Fruit fly (Drosophila melanogaster): Measurements from ENCODE around the gene AstA-R1.

Gene AstA-R1

DNA sequence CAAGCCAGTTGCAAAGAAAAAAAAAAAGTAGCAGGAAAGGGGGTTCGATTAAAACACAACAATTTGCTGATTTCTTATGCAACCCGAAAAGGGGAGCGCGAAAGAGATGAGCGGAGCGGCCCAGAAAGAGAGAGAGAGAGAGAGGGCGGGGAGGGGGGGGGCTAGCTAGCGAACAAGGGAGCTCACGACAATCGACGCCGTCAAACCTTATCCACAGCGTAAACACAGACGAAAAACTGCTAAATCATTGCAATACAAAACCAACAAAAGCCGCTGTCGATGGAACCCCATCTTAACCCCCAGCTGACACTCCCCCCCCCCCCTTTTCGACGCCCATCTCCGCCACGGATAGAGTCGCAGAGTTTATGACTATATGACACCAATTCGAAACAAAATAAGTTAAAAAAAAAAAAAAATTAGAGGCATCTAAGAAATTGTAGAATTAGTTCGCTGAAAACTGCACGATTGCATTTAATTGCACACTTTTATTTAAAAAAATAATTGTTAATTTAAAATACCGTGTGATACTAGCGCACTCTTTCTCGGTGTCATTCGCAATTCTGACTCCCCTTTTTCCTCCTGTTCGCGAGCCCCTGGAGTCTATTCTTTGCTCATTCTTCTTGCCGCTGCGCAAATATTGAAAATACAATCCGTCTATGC lies 19.0 kb upstream of the AstA-R1 start (continued):
- peak; percentile 1 for TF ChIP-seq CG6792 (GFP tag; optimal IDR thresholded peaks at IDR 0.05)
- peak; percentile 46 for TF ChIP-seq CG6276 (GFP tag; optimal IDR thresholded peaks at IDR 0.05)
- no peak for TF ChIP-seq Lpt (GFP tag; optimal IDR thresholded peaks at IDR 0.05)
- no peak for TF ChIP-seq dac (GFP tag; optimal IDR thresholded peaks at IDR 0.05)
- TF ChIP-seq CG8319 (GFP tag; optimal IDR thresholded peaks at IDR 0.05): no peak
- no peak for TF ChIP-seq lz (GFP tag; optimal IDR thresholded peaks at IDR 0.05)
- TF ChIP-seq Ets21C (GFP tag; optimal IDR thresholded peaks at IDR 0.05): no peak
- TF ChIP-seq Smox (GFP tag; optimal IDR thresholded peaks at IDR 0.05): no peak
- peak in 1 of 2 experiments; percentile 38 for TF ChIP-seq ss (GFP tag; optimal IDR thresholded peaks at IDR 0.05)
- no peak for TF ChIP-seq fkh (GFP tag; optimal IDR thresholded peaks at IDR 0.05)
- no peak for TF ChIP-seq CG4318 (GFP tag; optimal IDR thresholded peaks at IDR 0.05)
- TF ChIP-seq fd59A (GFP tag; optimal IDR thresholded peaks at IDR 0.05): peak; percentile 15
- peak; percentile 9 for TF ChIP-seq CG32006 (GFP tag; optimal IDR thresholded peaks at IDR 0.05)
- TF ChIP-seq svp (GFP tag): peak; percentile 41
- peak; percentile 33; the same call in 1 of the 2 replicates for TF ChIP-seq Gug (GFP tag; IDR thresholded peaks at IDR 0.05)

DNA sequence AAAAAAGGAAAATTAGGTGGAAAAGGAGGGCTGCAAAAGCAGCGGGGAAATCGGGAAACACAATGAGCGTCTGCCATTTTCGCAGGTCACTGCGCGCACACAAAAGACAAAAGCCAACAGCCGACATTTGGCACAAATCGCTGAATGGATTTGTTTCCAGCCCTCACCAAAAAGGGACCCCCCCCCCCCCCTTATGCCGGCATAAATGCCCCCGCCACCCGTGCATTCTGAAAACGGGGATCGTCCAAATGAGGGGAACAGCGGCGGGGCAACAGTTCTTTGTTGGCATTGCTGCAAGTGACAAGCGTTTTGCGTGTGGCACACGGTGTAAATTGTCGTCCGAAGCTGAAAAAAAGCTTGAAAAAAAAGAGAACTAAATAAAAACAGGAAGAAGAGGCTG lies 16.8 kb upstream of the AstA-R1 start, which contains the start of gene ppk8:
Gene ppk8, plus strand, starts transcription at position 301 of the 400 bp plus-strand sequence.
- no peak for TF ChIP-seq esn (GFP tag; optimal IDR thresholded peaks at IDR 0.05)
- TF ChIP-seq lz (GFP tag; optimal IDR thresholded peaks at IDR 0.05): no peak
- no peak for TF ChIP-seq CG11902 (GFP tag; optimal IDR thresholded peaks at IDR 0.05)
- TF ChIP-seq CG6854 (GFP tag; optimal IDR thresholded peaks at IDR 0.05): no peak
- no peak for TF ChIP-seq Met (GFP tag; optimal IDR thresholded peaks at IDR 0.05)
- TF ChIP-seq Lpt (GFP tag; optimal IDR thresholded peaks at IDR 0.05): no peak
- no peak for TF ChIP-seq eg (GFP tag; IDR thresholded peaks at IDR 0.05)
- TF ChIP-seq CG10669 (GFP tag; optimal IDR thresholded peaks at IDR 0.05): no peak
- TF ChIP-seq CG6808 (GFP tag; optimal IDR thresholded peaks at IDR 0.05): no peak
- TF ChIP-seq Sox14 (GFP tag; optimal IDR thresholded peaks at IDR 0.05): no peak
- TF ChIP-seq CG6276 (GFP tag; optimal IDR thresholded peaks at IDR 0.05): no peak
- no peak for TF ChIP-seq Eip78C (GFP tag)
- TF ChIP-seq spab (GFP tag; optimal IDR thresholded peaks at IDR 0.05): no peak
- TF ChIP-seq topi (GFP tag; optimal IDR thresholded peaks at IDR 0.05): no peak

DNA sequence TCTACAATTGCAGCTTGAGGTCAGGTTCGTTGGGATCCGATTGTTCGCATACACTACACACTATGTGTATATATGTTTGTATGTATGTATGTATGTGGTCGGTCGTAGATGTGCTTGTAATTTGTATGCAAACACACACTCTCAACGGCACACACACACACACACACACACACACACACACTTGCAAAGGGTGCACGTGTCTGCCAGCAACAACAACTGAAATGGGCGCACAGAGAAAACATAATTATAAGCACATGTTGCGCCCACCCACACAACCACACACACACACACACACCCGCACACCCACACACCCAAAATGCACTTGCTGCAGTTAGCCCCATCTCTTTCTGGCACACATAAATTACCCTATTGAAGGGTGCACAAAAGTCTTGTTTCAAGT lies 16.0 kb upstream of the AstA-R1 start:
- TF ChIP-seq Sox102F (GFP tag; optimal IDR thresholded peaks at IDR 0.05) (no peak), achi (GFP tag; optimal IDR thresholded peaks at IDR 0.05) (no peak), dsx (GFP tag; optimal IDR thresholded peaks at IDR 0.05; ENCODE audit: poor library complexity, severe bottlenecking) (no peak), CG7368 (GFP tag; optimal IDR thresholded peaks at IDR 0.05) (no peak), CG6854 (GFP tag; optimal IDR thresholded peaks at IDR 0.05) (no peak), CG8319 (GFP tag; optimal IDR thresholded peaks at IDR 0.05) (no peak)

DNA sequence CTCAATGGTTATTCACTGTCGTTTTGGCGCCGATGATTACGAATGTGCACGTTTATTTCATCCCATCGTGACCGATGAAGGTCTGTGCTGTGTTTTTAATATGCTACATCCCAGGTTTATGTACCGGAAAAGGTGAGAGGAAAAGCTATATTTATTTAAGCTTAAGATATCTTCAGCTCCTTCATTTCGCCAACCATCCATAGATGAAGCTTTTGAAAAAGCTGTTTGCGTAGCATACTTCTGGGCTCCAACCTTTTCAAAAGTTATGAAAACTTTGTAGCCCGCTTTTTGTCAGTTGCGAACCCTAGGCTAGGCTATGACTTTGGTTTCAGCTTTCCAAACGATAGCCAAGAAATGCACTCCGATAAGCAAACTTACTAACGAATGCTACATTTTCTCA lies 4.1 kb upstream of the AstA-R1 start:
- TF ChIP-seq CG32006 (GFP tag; optimal IDR thresholded peaks at IDR 0.05) (no peak), svp (GFP tag) (peak; percentile 17), CG11902 (GFP tag; optimal IDR thresholded peaks at IDR 0.05) (no peak), CG4318 (GFP tag; optimal IDR thresholded peaks at IDR 0.05) (no peak), CG8119 (GFP tag; IDR thresholded peaks at IDR 0.05) (no peak), cyc (GFP tag; optimal IDR thresholded peaks at IDR 0.05) (no peak), Eip78C (GFP tag) (no peak), salr (GFP tag; optimal IDR thresholded peaks at IDR 0.05) (no peak), dsx (GFP tag; optimal IDR thresholded peaks at IDR 0.05; ENCODE audit: poor library complexity, severe bottlenecking) (no peak)

DNA sequence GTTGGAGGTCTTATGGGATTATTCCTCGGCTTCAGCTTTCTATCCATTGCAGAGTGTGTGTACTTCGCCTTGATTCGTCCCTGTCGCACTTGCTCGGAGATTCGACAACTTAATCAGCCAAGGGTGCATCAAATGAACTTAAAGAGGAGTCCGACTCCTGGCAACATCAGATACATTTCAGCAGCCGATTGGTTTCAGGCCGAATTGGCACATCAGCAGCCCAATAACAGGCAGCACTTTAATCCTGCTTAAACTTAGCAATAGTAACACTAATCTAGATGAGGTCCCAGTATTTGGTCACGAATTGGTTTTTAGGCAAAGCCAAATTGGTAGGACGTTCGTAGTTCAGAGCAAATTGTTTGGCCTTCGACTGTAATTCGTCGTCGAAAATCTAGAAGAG lies 2.8 kb upstream of the AstA-R1 start, which contains the start of gene DIP-alpha:
Gene DIP-alpha, minus strand, starts transcription at position 101 of the 400 bp plus-strand sequence.
- TF ChIP-seq topi (GFP tag; optimal IDR thresholded peaks at IDR 0.05): no peak
- no peak for TF ChIP-seq Sox102F (GFP tag; optimal IDR thresholded peaks at IDR 0.05)
- TF ChIP-seq Ets21C (GFP tag; optimal IDR thresholded peaks at IDR 0.05): no peak
- no peak for TF ChIP-seq CG10669 (GFP tag; optimal IDR thresholded peaks at IDR 0.05)
- TF ChIP-seq CG1621 (tag; optimal IDR thresholded peaks at IDR 0.05): no peak
- no peak for TF ChIP-seq CG31627 (GFP tag; optimal IDR thresholded peaks at IDR 0.05)
- TF ChIP-seq OdsH (GFP tag; optimal IDR thresholded peaks at IDR 0.05): no peak
- TF ChIP-seq svp (GFP tag): no peak
- no peak for TF ChIP-seq Ets96B (tag; optimal IDR thresholded peaks at IDR 0.05)
- no peak for TF ChIP-seq Hr38 (GFP tag; optimal IDR thresholded peaks at IDR 0.05)
- no peak for TF ChIP-seq Lpt (GFP tag; optimal IDR thresholded peaks at IDR 0.05)
- no peak for TF ChIP-seq dsx (GFP tag; optimal IDR thresholded peaks at IDR 0.05; ENCODE audit: poor library complexity, severe bottlenecking)
- no peak for TF ChIP-seq esn (GFP tag; optimal IDR thresholded peaks at IDR 0.05)
- TF ChIP-seq CG4318 (GFP tag; optimal IDR thresholded peaks at IDR 0.05): no peak

Data from whole organism, prepupa.